Fruit fly (Drosophila melanogaster) whole organism, embryonic: ENCODE results near the gene JMJD5.

ENCODE experiments used
- ATbp ChIP-seq: fragments of 200-800 bp; sonication (Bioruptor generic); optimal IDR thresholded peaks from 2 replicates; lab custom pipeline; 2017; ENCODE audit warnings: missing biosample characterization, mild to moderate bottlenecking, missing genetic modification characterization, missing genetic modification reagents
- Atf6 ChIP-seq: fragments of 200-800 bp; sonication (Bioruptor generic); IDR thresholded peaks from 2 replicates; pipeline ENCODE4 v1.3.6; 2022; ENCODE audit warnings: missing biosample characterization, missing genetic modification characterization
- Awh ChIP-seq: fragments of 200-800 bp; sonication (Bioruptor generic); IDR thresholded peaks from 2 replicates; pipeline ENCODE4, ENCODE4 v1.3.6; 2022; ENCODE audit warnings: missing biosample characterization, missing genetic modification characterization
- BEAF-32 ChIP-seq: fragments of 200-800 bp; sonication (Bioruptor generic); optimal IDR thresholded peaks from 3 replicates; lab custom pipeline; 2017; ENCODE audit warnings: missing biosample characterization, missing genetic modification characterization, mild to moderate bottlenecking, moderate library complexity, missing genetic modification reagents
- CG10267 ChIP-seq: fragments of 200-800 bp; sonication (Bioruptor generic); optimal IDR thresholded peaks from 2 replicates; lab custom pipeline; 2018; ENCODE audit warnings: missing biosample characterization, mild to moderate bottlenecking, missing genetic modification characterization, moderate library complexity
- CG12299 ChIP-seq: fragments of 200-800 bp; sonication (Bioruptor generic); optimal IDR thresholded peaks from 2 replicates; lab custom pipeline; 2018; ENCODE audit warnings: missing biosample characterization, mild to moderate bottlenecking, missing genetic modification characterization
- CG1233 ChIP-seq: fragments of 200-800 bp; sonication (Bioruptor generic); optimal IDR thresholded peaks from 4 replicates; lab custom pipeline; 2018; ENCODE audit warnings: missing biosample characterization, mild to moderate bottlenecking, missing genetic modification characterization
- CG15696 ChIP-seq: fragments of 200-800 bp; sonication (Bioruptor generic); optimal IDR thresholded peaks from 2 replicates; lab custom pipeline; 2019; ENCODE audit warnings: missing biosample characterization, mild to moderate bottlenecking, missing genetic modification characterization, moderate library complexity
- CG1792 ChIP-seq: fragments of 200-800 bp; sonication (Bioruptor generic); optimal IDR thresholded peaks from 2 replicates; lab custom pipeline; 2016; ENCODE audit warnings: missing biosample characterization, missing genetic modification characterization
- CG31388 ChIP-seq: fragments of 200-800 bp; sonication (Bioruptor generic); optimal IDR thresholded peaks from 2 replicates; lab custom pipeline; 2016; ENCODE audit warnings: missing biosample characterization, missing genetic modification characterization
- CG3281 ChIP-seq: fragments of 200-800 bp; sonication (Bioruptor generic); optimal IDR thresholded peaks from 3 replicates; lab custom pipeline; 2017; ENCODE audit warnings: missing biosample characterization, mild to moderate bottlenecking, missing genetic modification characterization
- CG9932 ChIP-seq: fragments of 200-800 bp; sonication (Bioruptor generic); IDR thresholded peaks from 2 replicates; pipeline ENCODE4 v1.3.6; 2022; ENCODE audit warnings: missing biosample characterization, missing genetic modification characterization
- CoRest ChIP-seq: fragments of 200-800 bp; sonication (Bioruptor generic); optimal IDR thresholded peaks from 3 replicates; lab custom pipeline; 2018; ENCODE audit warnings: missing biosample characterization, mild to moderate bottlenecking, missing genetic modification characterization, moderate library complexity
- D19B ChIP-seq: fragments of 200-800 bp; sonication (Bioruptor generic); optimal IDR thresholded peaks from 2 replicates; lab custom pipeline; 2017; ENCODE audit warnings: missing biosample characterization, mild to moderate bottlenecking, missing genetic modification characterization
- Dref ChIP-seq: fragments of 200-800 bp; sonication (Bioruptor generic); IDR thresholded peaks from 2 replicates; pipeline ENCODE4 v1.3.6; 2022; ENCODE audit warnings: missing biosample characterization, missing genetic modification characterization
- E2f1 ChIP-seq: fragments of 200-800 bp; sonication (Bioruptor generic); IDR thresholded peaks from 2 replicates; pipeline ENCODE4 v1.3.6; 2022; ENCODE audit warnings: missing biosample characterization, missing genetic modification characterization
- Hand ChIP-seq: fragments of 200-800 bp; sonication (Bioruptor generic); optimal IDR thresholded peaks from 2 replicates; lab custom pipeline; 2017; ENCODE audit warnings: mild to moderate bottlenecking, missing biosample characterization, missing genetic modification reagents, missing genetic modification characterization
- HmgD ChIP-seq: fragments of 200-800 bp; sonication (Bioruptor generic); optimal IDR thresholded peaks from 3 replicates; lab custom pipeline; 2016; ENCODE audit warnings: missing biosample characterization, missing genetic modification characterization
- HmgZ ChIP-seq: fragments of 200-800 bp; sonication (Bioruptor generic); optimal IDR thresholded peaks from 2 replicates; lab custom pipeline; 2018; ENCODE audit warnings: missing biosample characterization, mild to moderate bottlenecking, missing genetic modification characterization
- Hmx ChIP-seq: fragments of 200-800 bp; sonication (Bioruptor generic); optimal IDR thresholded peaks from 2 replicates; lab custom pipeline; 2016; ENCODE audit warnings: missing biosample characterization, missing genetic modification characterization
- Kr ChIP-seq: fragments of 200-800 bp; sonication (Bioruptor generic); optimal IDR thresholded peaks from 2 replicates; lab custom pipeline; 2017; ENCODE audit warnings: missing biosample characterization, mild to moderate bottlenecking, missing genetic modification characterization
- Mrtf ChIP-seq: fragments of 200-800 bp; sonication (Bioruptor generic); IDR thresholded peaks from 3 replicates; pipeline ENCODE4 v1.3.6; 2022; ENCODE audit warnings: missing biosample characterization, missing genetic modification characterization
- Oaz ChIP-seq: fragments of 200-800 bp; sonication (Bioruptor generic); IDR thresholded peaks from 2 replicates; pipeline ENCODE4 v1.3.6; 2022; ENCODE audit warnings: missing biosample characterization, missing genetic modification characterization
- PHDP ChIP-seq: fragments of 200-800 bp; sonication (Bioruptor generic); optimal IDR thresholded peaks from 3 replicates; lab custom pipeline; 2018; ENCODE audit warnings: missing biosample characterization, mild to moderate bottlenecking, missing genetic modification characterization, moderate library complexity
- Six4 ChIP-seq: fragments of 200-800 bp; sonication (Bioruptor generic); optimal IDR thresholded peaks from 2 replicates; lab custom pipeline; 2016; ENCODE audit warnings: missing biosample characterization, missing genetic modification characterization
- Sry-β ChIP-seq: fragments of 200-800 bp; sonication (Bioruptor generic); optimal IDR thresholded peaks from 2 replicates; lab custom pipeline; 2018; ENCODE audit warnings: missing biosample characterization, mild to moderate bottlenecking, missing genetic modification characterization, moderate library complexity
- Ssrp ChIP-seq: fragments of 200-800 bp; sonication (Bioruptor generic); optimal IDR thresholded peaks from 2 replicates; lab custom pipeline; 2018; ENCODE audit warnings: missing biosample characterization, mild to moderate bottlenecking, missing genetic modification characterization, moderate library complexity
- Xbp1 ChIP-seq: fragments of 200-800 bp; sonication (Bioruptor generic); optimal IDR thresholded peaks from 3 replicates; lab custom pipeline; 2016; ENCODE audit warnings: missing biosample characterization, mild to moderate bottlenecking, missing genetic modification characterization
- ase ChIP-seq: fragments of 200-800 bp; sonication (Bioruptor generic); IDR thresholded peaks from 3 replicates; pipeline ENCODE4 v1.3.6; 2022; ENCODE audit warnings: missing biosample characterization, missing genetic modification characterization
- cato ChIP-seq: fragments of 200-800 bp; sonication (Bioruptor generic); optimal IDR thresholded peaks from 2 replicates; lab custom pipeline; 2016; ENCODE audit warnings: missing biosample characterization, missing genetic modification characterization, borderline replicate concordance
- cg ChIP-seq: fragments of 200-800 bp; sonication (Bioruptor generic); optimal IDR thresholded peaks from 3 replicates; lab custom pipeline; 2019; ENCODE audit warnings: missing biosample characterization, mild to moderate bottlenecking, missing genetic modification characterization, moderate library complexity
- dmrt11E ChIP-seq: fragments of 200-800 bp; sonication (Bioruptor generic); optimal IDR thresholded peaks from 3 replicates; lab custom pipeline; 2018; ENCODE audit warnings: missing biosample characterization, mild to moderate bottlenecking, missing genetic modification characterization, moderate library complexity
- dmrt99B ChIP-seq: fragments of 200-800 bp; sonication (Bioruptor generic); optimal IDR thresholded peaks from 2 replicates; lab custom pipeline; 2018; ENCODE audit warnings: missing biosample characterization, mild to moderate bottlenecking, missing genetic modification characterization, moderate library complexity
- dpn ChIP-seq, 2 experiments: fragments of 200-800 bp; sonication (Bioruptor generic); optimal IDR thresholded peaks; 3 replicates each; lab custom pipeline; 2016; ENCODE audit warnings: missing biosample characterization in 2 of 2, missing genetic modification characterization in 2 of 2
- kah ChIP-seq: fragments of 200-800 bp; sonication (Bioruptor generic); optimal IDR thresholded peaks from 2 replicates; lab custom pipeline; 2018; ENCODE audit warnings: missing biosample characterization, mild to moderate bottlenecking, missing genetic modification characterization
- kay ChIP-seq: fragments of 200-800 bp; sonication (Bioruptor generic); optimal IDR thresholded peaks from 2 replicates; lab custom pipeline; 2016; ENCODE audit warnings: missing biosample characterization, missing genetic modification characterization
- knrl ChIP-seq: fragments of 200-800 bp; sonication (Bioruptor generic); IDR thresholded peaks from 3 replicates; pipeline ENCODE4 v1.3.6; 2022; ENCODE audit warnings: missing biosample characterization, missing genetic modification characterization; ENCODE audit not compliant: partially characterized antibody
- nmo ChIP-seq: fragments of 200-800 bp; sonication (Bioruptor generic); optimal IDR thresholded peaks from 2 replicates; lab custom pipeline; 2018; ENCODE audit warnings: missing biosample characterization, mild to moderate bottlenecking, missing genetic modification characterization, moderate library complexity
- pb ChIP-seq: fragments of 200-800 bp; sonication (Bioruptor generic); optimal IDR thresholded peaks from 3 replicates; lab custom pipeline; 2016; ENCODE audit warnings: missing biosample characterization, missing genetic modification characterization
- phol ChIP-seq: fragments of 200-800 bp; sonication (Bioruptor generic); optimal IDR thresholded peaks from 3 replicates; lab custom pipeline; 2018; ENCODE audit warnings: missing biosample characterization, mild to moderate bottlenecking, missing genetic modification characterization, moderate library complexity
- pnt ChIP-seq: fragments of 200-800 bp; sonication (Bioruptor generic); optimal IDR thresholded peaks from 3 replicates; lab custom pipeline; 2016; ENCODE audit warnings: missing biosample characterization, missing genetic modification characterization
- ranshi ChIP-seq: fragments of 200-800 bp; sonication (Bioruptor generic); IDR thresholded peaks from 2 replicates; pipeline ENCODE4 v1.3.6; 2022; ENCODE audit warnings: missing biosample characterization, missing genetic modification characterization
- rib ChIP-seq: fragments of 200-800 bp; sonication (Bioruptor generic); IDR thresholded peaks from 2 replicates; pipeline ENCODE4 v1.3.6; 2022; ENCODE audit warnings: missing biosample characterization, missing genetic modification characterization
- stwl ChIP-seq: fragments of 200-800 bp; sonication (Bioruptor generic); optimal IDR thresholded peaks from 3 replicates; lab custom pipeline; 2018; ENCODE audit warnings: missing biosample characterization, mild to moderate bottlenecking, missing genetic modification characterization, moderate library complexity
- tin ChIP-seq: fragments of 200-800 bp; sonication (Bioruptor generic); optimal IDR thresholded peaks from 3 replicates; lab custom pipeline; 2016; ENCODE audit warnings: missing biosample characterization, missing genetic modification characterization
- tna ChIP-seq: fragments of 200-800 bp; sonication (Bioruptor generic); IDR thresholded peaks from 2 replicates; pipeline ENCODE4 v1.3.6; 2022; ENCODE audit warnings: missing biosample characterization, missing genetic modification characterization; ENCODE audit not compliant: partially characterized antibody
- tx ChIP-seq: fragments of 200-800 bp; sonication (Bioruptor generic); optimal IDR thresholded peaks from 2 replicates; lab custom pipeline; 2016; ENCODE audit warnings: missing biosample characterization, missing genetic modification characterization
- vfl ChIP-seq: fragments of 200-800 bp; sonication (Bioruptor generic); optimal IDR thresholded peaks from 2 replicates; lab custom pipeline; 2016; ENCODE audit warnings: missing biosample characterization, missing genetic modification characterization
- zfh2 ChIP-seq: fragments of 200-800 bp; sonication (Bioruptor generic); optimal IDR thresholded peaks from 2 replicates; lab custom pipeline; 2016; ENCODE audit warnings: missing biosample characterization, missing genetic modification characterization

Gene JMJD5

dm6 chr3L:832897-833857 is 8.0 kb downstream of the JMJD5 start, which contains the start of gene Sf3b3 (continued):
- TF ChIP-seq HmgD (no peak), Dref (peak; percentile 84), dmrt99B (no peak), Xbp1 (no peak), CG9932 (GFP tag; lab: Robert Waterston, UW) (0 out of 2 replicates have a peak, but pooled peaks have one; percentile 20), Oaz (GFP tag; lab: Robert Waterston, UW) (no peak), CG1233 (GFP tag; lab: Kevin White, UChicago) (peak; percentile 22), CG31388 (GFP tag; lab: Kevin White, UChicago) (no peak), tin (no peak), cg (GFP tag; lab: Kevin White, UChicago) (no peak), CG10267 (tag; lab: Kevin White, UChicago) (no peak), dmrt11E (no peak), tx (GFP tag; lab: Kevin White, UChicago) (no peak), ATbp (GFP tag; lab: Kevin White, UChicago) (no peak), Ssrp (tag; lab: Kevin White, UChicago) (no peak), rib (GFP tag; lab: Robert Waterston, UW) (no peak; the same call in 1 of the 2 replicates), phol (tag; lab: Kevin White, UChicago) (peak; percentile 83), Atf6 (no peak; the same call in 1 of the 2 replicates), kay (GFP tag; lab: Kevin White, UChicago) (no peak), CoRest (tag; lab: Kevin White, UChicago) (no peak), CG3281 (GFP tag; lab: Kevin White, UChicago) (peak; percentile 10), CG1792 (GFP tag; lab: Kevin White, UChicago) (no peak), BEAF-32 (GFP tag; lab: Kevin White, UChicago) (peak; percentile 69), tna (GFP tag; lab: Robert Waterston, UW) (no peak; the same call in none of the 2 replicates), Six4 (GFP tag; lab: Kevin White, UChicago) (no peak), Awh (GFP tag; lab: Robert Waterston, UW) (no peak), Hand (GFP tag; lab: Kevin White, UChicago) (no peak), pb (no peak), kah (GFP tag; lab: Kevin White, UChicago) (no peak), Kr (no peak), stwl (no peak), ase (GFP tag; lab: Robert Waterston, UW) (no peak), Mrtf (GFP tag; lab: Robert Waterston, UW) (no peak), cato (GFP tag; lab: Kevin White, UChicago) (no peak), Sry-β (GFP tag; lab: Kevin White, UChicago) (peak; percentile 81), PHDP (tag; lab: Kevin White, UChicago) (no peak), CG15696 (tag; lab: Kevin White, UChicago) (no peak), D19B (GFP tag; lab: Kevin White, UChicago) (no peak), Hmx (GFP tag; lab: Kevin White, UChicago) (no peak), HmgZ (no peak), knrl (peak; percentile 55), dpn (GFP tag; optimal IDR thresholded peaks at IDR 0.05; lab: Kevin White, UChicago) (no peak), nmo (no peak), E2f1 (GFP tag; lab: Robert Waterston, UW) (no peak), CG12299 (tag; lab: Kevin White, UChicago) (no peak), ranshi (GFP tag; lab: Robert Waterston, UW) (0 out of 2 replicates have a peak, but pooled peaks have one; percentile 21), pnt (no peak), vfl (GFP tag; lab: Kevin White, UChicago) (no peak), zfh2 (GFP tag; lab: Kevin White, UChicago) (no peak)
